Worm (Caenorhabditis elegans) whole organism, mixed stage, embryonic: ENCODE data around the gene clc-23.

ENCODE experiments used
- M03D4.4 ChIP-seq: sonication (generic microtip); optimal IDR thresholded peaks from 2 replicates; lab custom pipeline; 2017; ENCODE audit warnings: mild to moderate bottlenecking, missing genetic modification characterization, missing compliant biosample characterization
- ces-1 ChIP-seq: fragments of 150-350 bp; optimal IDR thresholded peaks from 2 replicates; lab custom pipeline; 2014; ENCODE audit warnings: missing biosample characterization, missing genetic modification reagents, missing genetic modification characterization
- elt-1 ChIP-seq: sonication (generic microtip); optimal IDR thresholded peaks from 2 replicates; lab custom pipeline; 2017; ENCODE audit warnings: missing genetic modification characterization, mild to moderate bottlenecking, missing compliant biosample characterization, antibody characterized with exemption, moderate library complexity, borderline replicate concordance; ENCODE audit not compliant: insufficient read depth
- ham-2 ChIP-seq: fragments of 200-800 bp; sonication (Bioruptor generic); optimal IDR thresholded peaks from 2 replicates; lab custom pipeline; 2018; ENCODE audit warnings: mild to moderate bottlenecking, missing genetic modification characterization, missing compliant biosample characterization
- nhr-2 ChIP-seq: fragments of 150-350 bp; optimal IDR thresholded peaks from 2 replicates; lab custom pipeline; 2014; ENCODE audit warnings: missing biosample characterization, missing genetic modification characterization
- nhr-76 ChIP-seq: sonication (generic microtip); optimal IDR thresholded peaks from 2 replicates; lab custom pipeline; 2017; ENCODE audit warnings: missing biosample characterization, missing genetic modification characterization
- pha-4 ChIP-seq: fragments of 150-350 bp; optimal IDR thresholded peaks from 2 replicates; lab custom pipeline; 2018; ENCODE audit warnings: missing biosample characterization, missing genetic modification reagents, missing genetic modification characterization
- snpc-4 ChIP-seq: fragments of 150-350 bp; optimal IDR thresholded peaks from 2 replicates; lab custom pipeline; 2014; ENCODE audit warnings: missing biosample characterization, missing genetic modification characterization
- sptf-1 ChIP-seq: sonication (generic microtip); optimal IDR thresholded peaks from 2 replicates; lab custom pipeline; 2017; ENCODE audit warnings: mild to moderate bottlenecking, missing genetic modification characterization, moderate library complexity, missing compliant biosample characterization
- tbx-8 ChIP-seq: fragments of 200-800 bp; sonication (Bioruptor generic); optimal IDR thresholded peaks from 2 replicates; lab custom pipeline; 2018; ENCODE audit warnings: mild to moderate bottlenecking, missing genetic modification characterization, moderate library complexity, missing compliant biosample characterization
- unc-62 ChIP-seq: fragments of 150-350 bp; optimal IDR thresholded peaks from 2 replicates; lab custom pipeline; 2014; ENCODE audit warnings: missing biosample characterization, missing genetic modification reagents, missing genetic modification characterization

- TF ChIP-seq sptf-1 (tag; lab: Kevin White, UChicago) (no peak), ces-1 (GFP tag; lab: Kevin White, UChicago) (peak; percentile 32), elt-1 (tag; lab: Kevin White, UChicago) (no peak), pha-4 (no peak), M03D4.4 (tag; lab: Kevin White, UChicago) (no peak), unc-62 (GFP tag; lab: Kevin White, UChicago) (no peak), ham-2 (GFP tag; lab: Kevin White, UChicago) (no peak), snpc-4 (tag; lab: Kevin White, UChicago) (no peak), nhr-76 (tag; lab: Kevin White, UChicago) (no peak), nhr-2 (tag; lab: Kevin White, UChicago) (no peak), tbx-8 (GFP tag; lab: Kevin White, UChicago) (no peak)
Observed at ce11 chrIII:1037173-1037572, 16.4 kb downstream of the clc-23 start, which contains the start of the genes chin-1 and BE0003N10.1.
